Fruit fly (Drosophila melanogaster) whole organism, embryonic: ENCODE data around the gene CG6106.

ENCODE experiments used
- Atf6 ChIP-seq: fragments of 200-800 bp; sonication (Bioruptor generic); IDR thresholded peaks from 2 replicates; pipeline ENCODE4 v1.3.6; 2022; ENCODE audit warnings: missing biosample characterization, missing genetic modification characterization
- CG12659 ChIP-seq: fragments of 200-800 bp; sonication (Bioruptor generic); optimal IDR thresholded peaks from 3 replicates; lab custom pipeline; 2017; ENCODE audit warnings: mild to moderate bottlenecking, missing biosample characterization, missing genetic modification reagents, missing genetic modification characterization
- CG12769 ChIP-seq: fragments of 200-800 bp; sonication (Bioruptor generic); optimal IDR thresholded peaks from 2 replicates; lab custom pipeline; 2019; ENCODE audit warnings: missing biosample characterization, mild to moderate bottlenecking, missing genetic modification characterization, moderate library complexity
- CG13287 ChIP-seq: fragments of 200-800 bp; sonication (Bioruptor generic); IDR thresholded peaks from 2 replicates; pipeline ENCODE4 v1.3.6; 2022; ENCODE audit warnings: missing biosample characterization, missing genetic modification characterization; ENCODE audit not compliant: partially characterized antibody
- CG14014 ChIP-seq: fragments of 200-800 bp; sonication (Bioruptor generic); IDR thresholded peaks from 2 replicates; pipeline ENCODE4 v1.3.6; 2022; ENCODE audit warnings: missing biosample characterization, missing genetic modification characterization
- CG14441 ChIP-seq: fragments of 200-800 bp; sonication (Bioruptor generic); IDR thresholded peaks from 2 replicates; pipeline ENCODE4 v1.3.6; 2022; ENCODE audit warnings: missing biosample characterization, missing genetic modification characterization
- CG15269 ChIP-seq: fragments of 200-800 bp; sonication (Bioruptor generic); optimal IDR thresholded peaks from 2 replicates; lab custom pipeline; 2018; ENCODE audit warnings: missing biosample characterization, mild to moderate bottlenecking, missing genetic modification characterization, moderate library complexity
- CG16779 ChIP-seq: fragments of 200-800 bp; sonication (Bioruptor generic); IDR thresholded peaks from 2 replicates; pipeline ENCODE4 v1.3.6; 2022; ENCODE audit warnings: missing biosample characterization, missing genetic modification characterization
- CG17612 ChIP-seq: fragments of 200-800 bp; sonication (Bioruptor generic); IDR thresholded peaks from 2 replicates; pipeline ENCODE4 v1.3.6; 2022; ENCODE audit warnings: missing biosample characterization, missing genetic modification characterization
- CG18476 ChIP-seq: fragments of 200-800 bp; sonication (Bioruptor generic); optimal IDR thresholded peaks from 2 replicates; lab custom pipeline; 2016; ENCODE audit warnings: missing biosample characterization, mild to moderate bottlenecking, missing genetic modification characterization
- CG2678 ChIP-seq: fragments of 200-800 bp; sonication (Bioruptor generic); optimal IDR thresholded peaks from 3 replicates; lab custom pipeline; 2019; ENCODE audit warnings: missing biosample characterization, mild to moderate bottlenecking, missing genetic modification characterization, moderate library complexity
- CG2875 ChIP-seq: fragments of 200-800 bp; sonication (Bioruptor generic); optimal IDR thresholded peaks from 2 replicates; lab custom pipeline; 2017; ENCODE audit warnings: missing biosample characterization, mild to moderate bottlenecking, missing genetic modification characterization, missing genetic modification reagents
- CG30431 ChIP-seq: fragments of 200-800 bp; sonication (Bioruptor generic); optimal IDR thresholded peaks from 2 replicates; lab custom pipeline; 2017; ENCODE audit warnings: missing biosample characterization, missing genetic modification characterization
- CG3847 ChIP-seq: fragments of 200-800 bp; sonication (Bioruptor generic); IDR thresholded peaks from 2 replicates; pipeline ENCODE4 v1.3.6; 2022; ENCODE audit warnings: missing biosample characterization, missing genetic modification characterization
- CG3995 ChIP-seq: fragments of 200-800 bp; sonication (Bioruptor generic); optimal IDR thresholded peaks from 3 replicates; lab custom pipeline; 2016; ENCODE audit warnings: missing biosample characterization, missing genetic modification characterization
- CG4282 ChIP-seq: fragments of 200-800 bp; sonication (Bioruptor generic); optimal IDR thresholded peaks from 2 replicates; lab custom pipeline; 2016; ENCODE audit warnings: missing biosample characterization, missing genetic modification characterization
- CG4424 ChIP-seq: fragments of 200-800 bp; sonication (Bioruptor generic); optimal IDR thresholded peaks from 3 replicates; lab custom pipeline; 2016; ENCODE audit warnings: missing biosample characterization, missing genetic modification characterization
- CG4730 ChIP-seq: fragments of 200-800 bp; sonication (Bioruptor generic); IDR thresholded peaks from 2 replicates; pipeline ENCODE4 v1.3.6; 2022; ENCODE audit warnings: missing biosample characterization, missing genetic modification characterization
- CG6683 ChIP-seq: fragments of 200-800 bp; sonication (Bioruptor generic); optimal IDR thresholded peaks from 2 replicates; lab custom pipeline; 2017; ENCODE audit warnings: missing biosample characterization, mild to moderate bottlenecking, missing genetic modification characterization, missing genetic modification reagents
- CG9932 ChIP-seq: fragments of 200-800 bp; sonication (Bioruptor generic); IDR thresholded peaks from 2 replicates; pipeline ENCODE4 v1.3.6; 2022; ENCODE audit warnings: missing biosample characterization, missing genetic modification characterization
- CoRest ChIP-seq: fragments of 200-800 bp; sonication (Bioruptor generic); optimal IDR thresholded peaks from 3 replicates; lab custom pipeline; 2018; ENCODE audit warnings: missing biosample characterization, mild to moderate bottlenecking, missing genetic modification characterization, moderate library complexity
- D19A ChIP-seq: fragments of 200-800 bp; optimal IDR thresholded peaks from 3 replicates; lab custom pipeline; 2019; ENCODE audit warnings: missing biosample characterization, mild to moderate bottlenecking, missing genetic modification characterization, moderate library complexity
- Dp ChIP-seq: fragments of 200-800 bp; sonication (Bioruptor generic); optimal IDR thresholded peaks from 2 replicates; lab custom pipeline; 2018; ENCODE audit warnings: missing biosample characterization, mild to moderate bottlenecking, missing genetic modification characterization, moderate library complexity
- Ets97D ChIP-seq: fragments of 200-800 bp; sonication (Bioruptor generic); optimal IDR thresholded peaks from 3 replicates; lab custom pipeline; 2016; ENCODE audit warnings: missing biosample characterization, missing genetic modification characterization
- GATAe ChIP-seq: fragments of 200-800 bp; sonication (Bioruptor generic); conservative IDR thresholded peaks from 2 replicates; pipeline ENCODE4 v1.3.6; 2022; ENCODE audit warnings: missing biosample characterization, missing genetic modification characterization
- HmgD ChIP-seq: fragments of 200-800 bp; sonication (Bioruptor generic); optimal IDR thresholded peaks from 3 replicates; lab custom pipeline; 2016; ENCODE audit warnings: missing biosample characterization, missing genetic modification characterization
- Hr78 ChIP-seq, 2 experiments: fragments of 200-800 bp in 1 of 2; fragments of >200 bp in 1 of 2; sonication (Bioruptor generic) in 1 of 2; optimal IDR thresholded peaks; 2 replicates each; lab custom pipeline; 2017 to 2019; ENCODE audit warnings: missing biosample characterization in 2 of 2, missing genetic modification characterization in 2 of 2, mild to moderate bottlenecking in 1 of 2, moderate library complexity in 1 of 2
- Kr ChIP-seq: fragments of 200-800 bp; sonication (Bioruptor generic); optimal IDR thresholded peaks from 2 replicates; lab custom pipeline; 2017; ENCODE audit warnings: missing biosample characterization, mild to moderate bottlenecking, missing genetic modification characterization
- MTF-1 ChIP-seq: fragments of 200-800 bp; sonication (Bioruptor generic); optimal IDR thresholded peaks from 2 replicates; lab custom pipeline; 2018; ENCODE audit warnings: missing biosample characterization, mild to moderate bottlenecking, missing genetic modification characterization, borderline replicate concordance
- Myb ChIP-seq: fragments of 200-800 bp; sonication (Bioruptor generic); optimal IDR thresholded peaks from 2 replicates; lab custom pipeline; 2016; ENCODE audit warnings: missing biosample characterization, missing genetic modification characterization
- abd-A ChIP-seq: fragments of 200-800 bp; sonication (Bioruptor generic); optimal IDR thresholded peaks from 3 replicates; lab custom pipeline; 2019; ENCODE audit warnings: missing biosample characterization, mild to moderate bottlenecking, missing genetic modification characterization, moderate library complexity
- ase ChIP-seq: fragments of 200-800 bp; sonication (Bioruptor generic); IDR thresholded peaks from 3 replicates; pipeline ENCODE4 v1.3.6; 2022; ENCODE audit warnings: missing biosample characterization, missing genetic modification characterization
- cg ChIP-seq: fragments of 200-800 bp; sonication (Bioruptor generic); optimal IDR thresholded peaks from 3 replicates; lab custom pipeline; 2019; ENCODE audit warnings: missing biosample characterization, mild to moderate bottlenecking, missing genetic modification characterization, moderate library complexity
- dm ChIP-seq: fragments of 200-800 bp; sonication (Bioruptor generic); optimal IDR thresholded peaks from 3 replicates; lab custom pipeline; 2016; ENCODE audit warnings: missing biosample characterization, missing genetic modification characterization
- ewg ChIP-seq: fragments of 200-800 bp; sonication (Bioruptor generic); optimal IDR thresholded peaks from 3 replicates; lab custom pipeline; 2017; ENCODE audit warnings: mild to moderate bottlenecking, missing biosample characterization, missing genetic modification reagents, missing genetic modification characterization
- gcm ChIP-seq: fragments of 200-800 bp; sonication (Bioruptor generic); optimal IDR thresholded peaks from 2 replicates; lab custom pipeline; 2019; ENCODE audit warnings: missing biosample characterization, mild to moderate bottlenecking, missing genetic modification characterization, moderate library complexity
- gro ChIP-seq: fragments of 200-800 bp; sonication (Bioruptor generic); optimal IDR thresholded peaks from 2 replicates; lab custom pipeline; 2016; ENCODE audit warnings: missing biosample characterization, missing genetic modification characterization
- h ChIP-seq: fragments of >200 bp; optimal IDR thresholded peaks from 2 replicates; lab custom pipeline; 2017
- jing ChIP-seq: fragments of 200-800 bp; sonication (Bioruptor generic); optimal IDR thresholded peaks from 2 replicates; lab custom pipeline; 2018; ENCODE audit warnings: missing biosample characterization, mild to moderate bottlenecking, missing genetic modification characterization
- nau ChIP-seq: fragments of 200-800 bp; sonication (Bioruptor generic); optimal IDR thresholded peaks from 3 replicates; lab custom pipeline; 2017; ENCODE audit warnings: missing biosample characterization, mild to moderate bottlenecking, missing genetic modification characterization, missing genetic modification reagents
- nmo ChIP-seq: fragments of 200-800 bp; sonication (Bioruptor generic); optimal IDR thresholded peaks from 2 replicates; lab custom pipeline; 2018; ENCODE audit warnings: missing biosample characterization, mild to moderate bottlenecking, missing genetic modification characterization, moderate library complexity
- oc ChIP-seq: fragments of 200-800 bp; sonication (Bioruptor generic); optimal IDR thresholded peaks from 2 replicates; lab custom pipeline; 2018; ENCODE audit warnings: missing biosample characterization, mild to moderate bottlenecking, missing genetic modification characterization, moderate library complexity
- peb ChIP-seq: fragments of 200-800 bp; sonication (Bioruptor generic); IDR thresholded peaks from 2 replicates; pipeline ENCODE4 v1.3.6; 2022; ENCODE audit warnings: missing biosample characterization, missing genetic modification characterization
- schlank ChIP-seq: fragments of 200-800 bp; sonication (Bioruptor generic); optimal IDR thresholded peaks from 2 replicates; lab custom pipeline; 2018; ENCODE audit warnings: missing biosample characterization, mild to moderate bottlenecking, missing genetic modification characterization
- sens ChIP-seq: fragments of 200-800 bp; sonication (Bioruptor generic); peaks from one replicate; lab custom pipeline; 2016; ENCODE audit warnings: missing biosample characterization, missing genetic modification characterization
- seq ChIP-seq: fragments of 200-800 bp; sonication (Bioruptor generic); IDR thresholded peaks from 2 replicates; pipeline ENCODE4 v1.3.6; 2022; ENCODE audit warnings: missing biosample characterization, missing genetic modification characterization
- slbo ChIP-seq: fragments of 200-800 bp; sonication (Bioruptor generic); IDR thresholded peaks from 2 replicates; pipeline ENCODE4 v1.3.6; 2022; ENCODE audit warnings: missing biosample characterization, missing genetic modification characterization
- sob ChIP-seq: fragments of 200-800 bp; sonication (Bioruptor generic); IDR thresholded peaks from 2 replicates; pipeline ENCODE4 v1.3.6; 2022; ENCODE audit warnings: missing biosample characterization, missing genetic modification characterization
- sqz ChIP-seq: fragments of 200-800 bp; sonication (Bioruptor generic); optimal IDR thresholded peaks from 3 replicates; lab custom pipeline; 2018; ENCODE audit warnings: missing biosample characterization, mild to moderate bottlenecking, missing genetic modification characterization
- unc-4 ChIP-seq: fragments of 200-800 bp; sonication (Bioruptor generic); IDR thresholded peaks from 2 replicates; pipeline ENCODE4 v1.3.6; 2022; ENCODE audit warnings: missing biosample characterization, missing genetic modification characterization; ENCODE audit not compliant: partially characterized antibody
- vnd ChIP-seq: fragments of 200-800 bp; sonication (Bioruptor generic); IDR thresholded peaks from 3 replicates; pipeline ENCODE4 v1.3.6; 2022; ENCODE audit warnings: missing biosample characterization, missing genetic modification characterization; ENCODE audit not compliant: partially characterized antibody

The CG6106 gene

DNA sequence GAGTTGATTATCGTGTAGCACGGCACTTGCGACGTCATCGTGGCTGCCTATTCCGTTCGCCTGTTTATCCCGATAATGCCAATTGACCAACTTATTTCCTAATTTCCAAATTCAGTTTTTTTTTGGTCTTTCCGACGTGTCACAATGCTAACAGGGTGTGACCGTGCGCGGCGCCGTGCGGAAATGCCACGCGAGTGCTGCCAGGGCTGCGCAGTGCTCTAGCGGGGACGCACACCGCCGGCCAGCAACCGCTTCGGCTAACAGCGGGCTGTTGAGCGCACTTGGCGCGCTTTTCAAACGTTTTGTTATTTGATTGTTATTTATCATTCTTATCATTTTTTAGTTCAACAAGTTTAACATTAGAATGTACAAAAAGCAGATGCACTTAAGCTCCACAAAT lies 26.4 kb downstream of the CG6106 start, which contains the start of gene betaCOP (continued):
- peak; percentile 58 for TF ChIP-seq HmgD (GFP tag; lab: Kevin White, UChicago)
- no peak for TF ChIP-seq vnd (GFP tag; lab: Robert Waterston, UW)
- no peak for TF ChIP-seq CG12769 (tag; lab: Kevin White, UChicago)
- TF ChIP-seq slbo, result peak; percentile 46
- no peak for TF ChIP-seq CG14441
- TF ChIP-seq Myb (GFP tag; lab: Kevin White, UChicago), result peak; percentile 42
- TF ChIP-seq CG13287, result peak; percentile 36; the same call in 1 of the 2 replicates
- TF ChIP-seq CG14014 (GFP tag; lab: Robert Waterston, UW), result no peak
- TF ChIP-seq CG4424 (GFP tag; lab: Kevin White, UChicago), result no peak
- no peak for TF ChIP-seq jing (GFP tag; lab: Kevin White, UChicago)
- no peak for TF ChIP-seq CG3995 (GFP tag; lab: Kevin White, UChicago)
- peak; percentile 17 for TF ChIP-seq ewg (GFP tag; lab: Kevin White, UChicago)
- no peak for TF ChIP-seq Kr (GFP tag; lab: Kevin White, UChicago)
- TF ChIP-seq CG9932 (GFP tag; lab: Robert Waterston, UW), result peak; percentile 26; the same call in 1 of the 2 replicates
- no peak for TF ChIP-seq ase
- no peak for TF ChIP-seq CG30431 (GFP tag; lab: Kevin White, UChicago)
- TF ChIP-seq abd-A (tag; lab: Kevin White, UChicago), result no peak
- TF ChIP-seq CG16779 (GFP tag; lab: Robert Waterston, UW), result no peak
- TF ChIP-seq h (lab: Kevin White, UChicago), result no peak
- peak; percentile 68 for TF ChIP-seq Ets97D (GFP tag; lab: Kevin White, UChicago)
- peak; percentile 8 for TF ChIP-seq sens (GFP tag; lab: Kevin White, UChicago)
- TF ChIP-seq peb, result no peak
- TF ChIP-seq cg (GFP tag; lab: Kevin White, UChicago), result no peak
- no peak for TF ChIP-seq CG6683
- TF ChIP-seq CG12659, result peak; percentile 13
- TF ChIP-seq nau (GFP tag; lab: Kevin White, UChicago), result no peak
- 0 out of 2 replicates have a peak, but pooled peaks have one; percentile 6 for TF ChIP-seq sob (GFP tag; lab: Robert Waterston, UW)
- TF ChIP-seq gcm (GFP tag; lab: Kevin White, UChicago), result no peak
- TF ChIP-seq CG15269 (tag; lab: Kevin White, UChicago), result no peak
- no peak for TF ChIP-seq oc
- no peak for TF ChIP-seq CG4730 (GFP tag; lab: Robert Waterston, UW)
- TF ChIP-seq unc-4 (GFP tag; lab: Robert Waterston, UW), result 0 out of 2 replicates have a peak, but pooled peaks have one; percentile 16
- TF ChIP-seq CG4282 (GFP tag; lab: Kevin White, UChicago), result no peak
- TF ChIP-seq CG17612 (GFP tag; lab: Robert Waterston, UW), result no peak
- no peak for TF ChIP-seq D19A
- no peak for TF ChIP-seq CG2678 (tag; lab: Kevin White, UChicago)
- TF ChIP-seq CG2875 (GFP tag; lab: Kevin White, UChicago), result no peak
- peak; percentile 19 for TF ChIP-seq dm (GFP tag; lab: Kevin White, UChicago)
- peak; percentile 45 for TF ChIP-seq CG3847 (GFP tag; lab: Robert Waterston, UW)
- no peak for TF ChIP-seq seq
- no peak for TF ChIP-seq gro (GFP tag; lab: Kevin White, UChicago)
- TF ChIP-seq Hr78 (GFP tag; optimal IDR thresholded peaks at IDR 0.05; lab: Kevin White, UChicago), result no peak
- no peak for TF ChIP-seq CoRest
- peak; percentile 96 for TF ChIP-seq Dp (GFP tag; lab: Kevin White, UChicago)
- TF ChIP-seq GATAe, result no peak
- peak; percentile 37 for TF ChIP-seq nmo (GFP tag; lab: Kevin White, UChicago)
- no peak for TF ChIP-seq MTF-1 (GFP tag; lab: Kevin White, UChicago)
- TF ChIP-seq schlank (tag; lab: Kevin White, UChicago), result no peak
- TF ChIP-seq sqz (GFP tag; lab: Kevin White, UChicago), result no peak
- no peak for TF ChIP-seq Atf6 (GFP tag; lab: Robert Waterston, UW)
- TF ChIP-seq CG18476 (GFP tag; lab: Kevin White, UChicago), result no peak
